Worm (Caenorhabditis elegans): ENCODE data around the gene F53C3.4.

- TF ChIP-seq B0310.2 (tag; optimal IDR thresholded peaks at IDR 0.05) (no peak), hnd-1 (tag; optimal IDR thresholded peaks at IDR 0.05) (no peak), flt-1 (GFP tag; IDR thresholded peaks at IDR 0.05) (no peak), tbx-11 (GFP tag; IDR thresholded peaks at IDR 0.05) (no peak), ceh-13 (GFP tag; optimal IDR thresholded peaks at IDR 0.05) (no peak), aly-1 (tag; optimal IDR thresholded peaks at IDR 0.05) (no peak), ama-1 (optimal IDR thresholded peaks at IDR 0.05) (no peak), scrt-1 (GFP tag; IDR thresholded peaks at IDR 0.05) (no peak), ceh-36 (tag; optimal IDR thresholded peaks at IDR 0.05) (no peak), F13C5.2 (tag; optimal IDR thresholded peaks at IDR 0.05) (no peak)
Observed at ce11 chrII:3891124-3891523, 10.1 kb upstream of the F53C3.4 start, which contains the start of gene F53C3.8.

All from whole organism, early embryonic.